Worm (Caenorhabditis elegans): ENCODE data around the gene K12H6.9.

- TF ChIP-seq nhr-12 (tag; optimal IDR thresholded peaks at IDR 0.05) (no peak), hlh-1 (tag; optimal IDR thresholded peaks at IDR 0.05) (no peak), snpc-4 (tag; optimal IDR thresholded peaks at IDR 0.05) (no peak), sem-2 (GFP tag; optimal IDR thresholded peaks at IDR 0.05) (no peak), ces-1 (GFP tag; optimal IDR thresholded peaks at IDR 0.05) (no peak), lsy-2 (tag; optimal IDR thresholded peaks at IDR 0.05) (no peak), ceh-83 (GFP tag; optimal IDR thresholded peaks at IDR 0.05) (no peak), zip-8 (tag; optimal IDR thresholded peaks at IDR 0.05) (no peak), mab-5 (tag; optimal IDR thresholded peaks at IDR 0.05) (no peak), unc-62 (GFP tag; optimal IDR thresholded peaks at IDR 0.05) (no peak), elt-1 (tag; optimal IDR thresholded peaks at IDR 0.05; ENCODE audit: borderline replicate concordance, insufficient read depth) (no peak), mls-2 (tag; optimal IDR thresholded peaks at IDR 0.05) (no peak)
Measured at ce11 chrII:2854794-2855193, 30.6 kb downstream of the K12H6.9 start.

All from whole organism, mixed stage, embryonic.